Worm (Caenorhabditis elegans): ENCODE results near the gene srx-41.

srx-41 gene

ce11 chrV:3644193-3644693 lies 7.3 kb upstream of the srx-41 start, which contains the start of gene F59B1.8:
Gene F59B1.8, minus strand, starts transcription at chrV:3644243.
- peak; percentile 91 for TF ChIP-seq pha-4 (tag; optimal IDR thresholded peaks at IDR 0.05)
- peak; percentile 30 for TF ChIP-seq nhr-77 (tag; optimal IDR thresholded peaks at IDR 0.05)
- TF ChIP-seq skn-1 (tag; optimal IDR thresholded peaks at IDR 0.05): no peak
- peak; percentile 11 for TF ChIP-seq nhr-25 (tag; optimal IDR thresholded peaks at IDR 0.05)
- peak; percentile 84 for TF ChIP-seq pqm-1 (tag; optimal IDR thresholded peaks at IDR 0.05)
- no peak for TF ChIP-seq lsy-12 (tag; optimal IDR thresholded peaks at IDR 0.05)
- TF ChIP-seq elt-2 (tag; optimal IDR thresholded peaks at IDR 0.05): peak; percentile 90
- peak; percentile 66 for TF ChIP-seq jun-1 (tag; optimal IDR thresholded peaks at IDR 0.05)
- TF ChIP-seq nhr-23 (tag; optimal IDR thresholded peaks at IDR 0.05): peak; percentile 55
- no peak for TF ChIP-seq nhr-67 (tag; optimal IDR thresholded peaks at IDR 0.05)
- no peak for TF ChIP-seq sea-2 (GFP tag; optimal IDR thresholded peaks at IDR 0.05)

ce11 chrV:3639873-3640272 lies 2.9 kb upstream of the srx-41 start:
- TF ChIP-seq daf-12 (tag; optimal IDR thresholded peaks at IDR 0.05) (no peak), nhr-11 (tag; optimal IDR thresholded peaks at IDR 0.05) (no peak), jun-1 (tag; optimal IDR thresholded peaks at IDR 0.05) (no peak), elt-2 (tag; optimal IDR thresholded peaks at IDR 0.05) (no peak), ceh-16 (tag; optimal IDR thresholded peaks at IDR 0.05) (no peak), egl-5 (tag; optimal IDR thresholded peaks at IDR 0.05) (no peak), skn-1 (tag; optimal IDR thresholded peaks at IDR 0.05) (no peak), eor-1 (tag; optimal IDR thresholded peaks at IDR 0.05) (no peak), ceh-28 (tag; optimal IDR thresholded peaks at IDR 0.05) (no peak)

ce11 chrV:3634293-3635016 lies 2.5 kb downstream of the srx-41 start:
- TF ChIP-seq pha-4 (tag; optimal IDR thresholded peaks at IDR 0.05) (peak; percentile 80), unc-39 (tag; optimal IDR thresholded peaks at IDR 0.05) (no peak), mml-1 (tag; optimal IDR thresholded peaks at IDR 0.05) (no peak), R02D3.7 (tag; optimal IDR thresholded peaks at IDR 0.05) (no peak), pqm-1 (tag; optimal IDR thresholded peaks at IDR 0.05) (peak; percentile 87), ceh-28 (tag; optimal IDR thresholded peaks at IDR 0.05) (peak; percentile 61), zag-1 (tag; optimal IDR thresholded peaks at IDR 0.05) (no peak), mdl-1 (tag; optimal IDR thresholded peaks at IDR 0.05) (no peak), elt-2 (tag; optimal IDR thresholded peaks at IDR 0.05) (peak; percentile 96), daf-12 (tag; optimal IDR thresholded peaks at IDR 0.05) (no peak), ceh-9 (tag; optimal IDR thresholded peaks at IDR 0.05) (no peak), ama-1 (optimal IDR thresholded peaks at IDR 0.05) (no peak), jun-1 (tag; optimal IDR thresholded peaks at IDR 0.05) (peak; percentile 50), elt-1 (tag; optimal IDR thresholded peaks at IDR 0.05) (no peak), nfya-1 (tag; optimal IDR thresholded peaks at IDR 0.05; ENCODE audit: insufficient read depth) (peak; percentile 27), egl-5 (tag; optimal IDR thresholded peaks at IDR 0.05) (no peak), lin-15B (tag; optimal IDR thresholded peaks at IDR 0.05) (no peak), sea-2 (GFP tag; optimal IDR thresholded peaks at IDR 0.05) (no peak), hmg-11 (tag; optimal IDR thresholded peaks at IDR 0.05) (no peak), aly-2 (tag; optimal IDR thresholded peaks at IDR 0.05) (no peak), elt-3 (tag; optimal IDR thresholded peaks at IDR 0.05) (no peak), nhr-237 (tag; optimal IDR thresholded peaks at IDR 0.05) (no peak), egl-27 (tag; optimal IDR thresholded peaks at IDR 0.05) (no peak), fkh-10 (GFP tag; optimal IDR thresholded peaks at IDR 0.05) (no peak), ZK546.5 (tag; optimal IDR thresholded peaks at IDR 0.05) (no peak), ceh-82 (tag; optimal IDR thresholded peaks at IDR 0.05) (no peak), nhr-12 (tag; optimal IDR thresholded peaks at IDR 0.05) (no peak), nhr-11 (tag; optimal IDR thresholded peaks at IDR 0.05) (no peak), nhr-77 (tag; optimal IDR thresholded peaks at IDR 0.05) (no peak), nhr-25 (tag; optimal IDR thresholded peaks at IDR 0.05) (no peak), lin-39 (tag; optimal IDR thresholded peaks at IDR 0.05) (no peak), nhr-43 (tag; optimal IDR thresholded peaks at IDR 0.05; ENCODE audit: poor library complexity, severe bottlenecking) (no peak), nhr-76 (tag; optimal IDR thresholded peaks at IDR 0.05) (no peak), ceh-16 (tag; optimal IDR thresholded peaks at IDR 0.05) (no peak), fos-1 (tag; optimal IDR thresholded peaks at IDR 0.05) (peak; percentile 11), nhr-67 (tag; optimal IDR thresholded peaks at IDR 0.05) (no peak), fkh-2 (tag; optimal IDR thresholded peaks at IDR 0.05) (no peak), lsy-12 (tag; optimal IDR thresholded peaks at IDR 0.05) (no peak), nhr-28 (tag; optimal IDR thresholded peaks at IDR 0.05) (no peak), unc-62 (GFP tag; optimal IDR thresholded peaks at IDR 0.05) (no peak)

All from whole organism, L3 larva.